Worm (Caenorhabditis elegans): ENCODE results near the gene T10G3.4.

The T10G3.4 gene

DNA sequence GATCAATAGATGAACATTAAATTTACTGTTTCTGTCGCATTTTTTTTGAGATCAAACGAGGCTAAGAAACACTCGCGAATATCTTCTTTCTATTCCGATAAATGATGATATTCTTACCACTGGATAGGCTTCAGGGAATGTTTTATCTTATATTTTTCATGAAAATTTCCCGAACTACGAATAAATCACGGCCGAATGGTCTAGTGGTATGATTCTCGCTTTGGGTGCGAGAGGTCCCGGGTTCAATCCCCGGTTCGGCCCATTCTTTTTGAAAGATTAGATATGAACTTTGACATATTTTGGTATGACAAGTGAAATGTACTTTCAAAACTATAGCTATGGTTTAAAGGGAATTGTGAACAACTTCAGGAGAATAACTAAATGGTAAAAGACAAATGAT, 25.3 kb upstream of the T10G3.4 start:
- TF ChIP-seq D2030.7 (GFP tag; IDR thresholded peaks at IDR 0.05) (peak; percentile 40; the same call in 1 of the 2 replicates), madf-8 (GFP tag; conservative IDR thresholded peaks at IDR 0.05) (0 out of 2 replicates have a peak, but pooled peaks have one; percentile 17), him-1 (tag; optimal IDR thresholded peaks at IDR 0.05) (peak; percentile 11), B0261.1 (tag; optimal IDR thresholded peaks at IDR 0.05) (peak; percentile 56), rpc-1 (optimal IDR thresholded peaks at IDR 0.05) (peak; percentile 46), rpc-1 (tag; optimal IDR thresholded peaks at IDR 0.05) (peak; percentile 74), tbp1 (GFP tag; optimal IDR thresholded peaks at IDR 0.05) (peak; percentile 80), rec-8 (tag; optimal IDR thresholded peaks at IDR 0.05) (peak in 1 of 2 experiments; percentile 13), ztf-25 (GFP tag; IDR thresholded peaks at IDR 0.05) (0 out of 2 replicates have a peak, but pooled peaks have one; percentile 63)

DNA sequence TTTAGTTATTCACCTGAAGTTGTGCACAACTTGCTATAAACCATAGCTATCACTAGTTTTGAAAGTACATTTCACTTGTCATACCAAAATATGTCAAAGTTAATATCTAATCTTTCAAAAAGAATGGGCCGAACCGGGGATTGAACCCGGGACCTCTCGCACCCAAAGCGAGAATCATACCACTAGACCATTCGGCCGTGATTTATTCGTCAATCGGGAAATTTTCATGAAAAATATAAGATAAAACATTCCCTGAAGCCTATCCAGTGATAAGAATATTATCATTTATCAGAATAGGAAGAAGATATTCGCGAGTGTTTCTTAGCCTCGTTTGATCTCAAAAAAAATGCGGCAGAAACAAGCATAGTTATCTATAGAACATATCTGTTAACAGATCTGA, 22.8 kb upstream of the T10G3.4 start:
- TF ChIP-seq rpc-1 (optimal IDR thresholded peaks at IDR 0.05) (peak; percentile 37), rpc-1 (tag; optimal IDR thresholded peaks at IDR 0.05) (peak; percentile 70), him-1 (tag; optimal IDR thresholded peaks at IDR 0.05) (peak; percentile 38), B0261.1 (tag; optimal IDR thresholded peaks at IDR 0.05) (peak; percentile 46), tbp1 (GFP tag; optimal IDR thresholded peaks at IDR 0.05) (peak; percentile 77)

DNA sequence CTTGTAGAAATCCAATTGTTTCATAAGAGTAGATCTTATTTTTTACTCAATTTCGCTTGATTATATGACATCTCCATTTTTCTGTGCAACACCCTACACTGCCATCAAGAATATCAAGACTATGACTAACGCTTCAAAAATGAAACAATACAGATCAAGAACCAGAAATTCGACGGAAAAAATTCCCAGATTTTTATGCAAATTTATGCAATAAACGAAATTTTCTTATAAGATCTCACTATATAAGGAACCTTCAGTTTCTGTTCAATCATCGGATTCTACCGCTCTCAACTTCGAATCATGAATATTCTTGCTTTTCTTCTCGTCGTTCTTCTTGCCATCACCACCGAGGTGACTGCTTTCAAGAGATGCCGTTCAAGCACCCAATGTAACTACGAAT, 22.1 kb upstream of the T10G3.4 start, which contains the start of gene R11G10.4:
R11G10.4 (plus strand) TSS at position 301 of the 400 bp plus-strand sequence.
- TF ChIP-seq lin-26 (GFP tag; IDR thresholded peaks at IDR 0.05) (no peak), madf-8 (GFP tag; conservative IDR thresholded peaks at IDR 0.05) (no peak), C06A6.2 (GFP tag; conservative IDR thresholded peaks at IDR 0.05) (no peak), Y79H2A.3 (GFP tag; conservative IDR thresholded peaks at IDR 0.05) (no peak), efl-1 (GFP tag; optimal IDR thresholded peaks at IDR 0.05) (no peak), madf-3 (GFP tag; IDR thresholded peaks at IDR 0.05) (no peak), xnd-1 (tag; optimal IDR thresholded peaks at IDR 0.05) (no peak), nfyb-1 (GFP tag; IDR thresholded peaks at IDR 0.05) (no peak), unc-130 (GFP tag; optimal IDR thresholded peaks at IDR 0.05) (no peak), egl-18 (GFP tag; IDR thresholded peaks at IDR 0.05) (no peak), B0019.2 (GFP tag; conservative IDR thresholded peaks at IDR 0.05) (no peak), tbx-9 (tag; optimal IDR thresholded peaks at IDR 0.05; ENCODE audit: borderline replicate concordance) (no peak), F37B4.10 (GFP tag; IDR thresholded peaks at IDR 0.05) (no peak), B0035.1 (tag; optimal IDR thresholded peaks at IDR 0.05) (no peak), F57A8.1 (GFP tag; optimal IDR thresholded peaks at IDR 0.05) (no peak), nhr-90 (tag; optimal IDR thresholded peaks at IDR 0.05) (no peak), attf-5 (GFP tag; optimal IDR thresholded peaks at IDR 0.05) (no peak), pha-4 (tag; optimal IDR thresholded peaks at IDR 0.05) (no peak)

DNA sequence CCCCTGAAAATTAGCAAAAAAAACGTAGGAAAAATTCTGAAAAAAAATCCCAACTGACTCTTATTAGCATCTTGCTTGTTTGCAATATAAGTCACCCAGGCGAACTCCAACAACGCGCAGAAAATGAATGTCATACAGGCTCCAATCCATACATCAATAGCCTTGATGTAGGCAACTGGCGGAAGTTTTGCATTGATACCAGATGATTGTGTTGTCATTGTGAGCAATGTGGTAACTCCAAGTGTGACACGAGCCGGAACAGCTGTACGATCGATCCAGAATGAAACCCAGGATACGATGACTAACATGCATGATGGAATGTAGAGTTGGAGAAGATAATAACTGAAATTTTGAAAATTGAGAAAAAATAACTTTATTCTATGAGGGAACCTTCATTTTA, 15.0 kb upstream of the T10G3.4 start:
- no peak for TF ChIP-seq Y67H2A.10 (GFP tag; conservative IDR thresholded peaks at IDR 0.05)
- TF ChIP-seq ceh-40 (GFP tag; IDR thresholded peaks at IDR 0.05) = no peak
- no peak for TF ChIP-seq rec-8 (tag; optimal IDR thresholded peaks at IDR 0.05)
- TF ChIP-seq F52B5.7 (tag; optimal IDR thresholded peaks at IDR 0.05) = no peak
- TF ChIP-seq sea-2 (GFP tag; IDR thresholded peaks at IDR 0.05) = no peak
- TF ChIP-seq Y53F4B.3 (GFP tag; IDR thresholded peaks at IDR 0.05) = no peak
- no peak for TF ChIP-seq ztf-26 (tag; optimal IDR thresholded peaks at IDR 0.05)
- TF ChIP-seq ztf-18 (tag; optimal IDR thresholded peaks at IDR 0.05) = no peak
- TF ChIP-seq ceh-79 (tag; optimal IDR thresholded peaks at IDR 0.05) = no peak
- no peak for TF ChIP-seq dox-1 (GFP tag; IDR thresholded peaks at IDR 0.05)
- TF ChIP-seq cebp-2 (GFP tag; IDR thresholded peaks at IDR 0.05) = no peak

Measured in whole organism, young adult.